Worm (Caenorhabditis elegans): ENCODE measurements around the gene sra-8.

- TF ChIP-seq ztf-29 (GFP tag; IDR thresholded peaks at IDR 0.05) (no peak), cog-1 (tag; optimal IDR thresholded peaks at IDR 0.05) (no peak), med-1 (GFP tag; optimal IDR thresholded peaks at IDR 0.05; ENCODE audit: insufficient read depth) (no peak)
Measured at ce11 chrII:9574406-9574805, 36.9 kb downstream of the sra-8 start.
